Worm (Caenorhabditis elegans) whole organism, L2 larva: ENCODE data around the gene T04F8.7.

ENCODE experiments used
- C34F6.9 ChIP-seq: fragments of 150-350 bp; optimal IDR thresholded peaks from 2 replicates; lab custom pipeline; 2014; ENCODE audit warnings: missing biosample characterization, missing genetic modification characterization
- F13H6.1 ChIP-seq: sonication (generic microtip); optimal IDR thresholded peaks from 2 replicates; lab custom pipeline; 2016; ENCODE audit warnings: missing genetic modification characterization, missing compliant biosample characterization
- Y55F3AM.14 ChIP-seq: fragments of 200-800 bp; sonication (Bioruptor generic); optimal IDR thresholded peaks from 2 replicates; lab custom pipeline; 2018; ENCODE audit warnings: mild to moderate bottlenecking, missing genetic modification characterization, missing compliant biosample characterization
- ZK546.5 ChIP-seq: sonication (generic microtip); optimal IDR thresholded peaks from 2 replicates; lab custom pipeline; 2017; ENCODE audit warnings: missing biosample characterization, missing genetic modification characterization
- alr-1 ChIP-seq: fragments of 150-350 bp; optimal IDR thresholded peaks from 2 replicates; lab custom pipeline; 2014; ENCODE audit warnings: missing biosample characterization, missing genetic modification characterization
- aly-2 ChIP-seq: fragments of 150-350 bp; optimal IDR thresholded peaks from 2 replicates; lab custom pipeline; 2014; ENCODE audit warnings: missing biosample characterization, missing genetic modification characterization
- blmp-1 ChIP-seq: sonication (generic microtip); optimal IDR thresholded peaks from 2 replicates; lab custom pipeline; 2017; ENCODE audit warnings: missing genetic modification characterization, mild to moderate bottlenecking, missing compliant biosample characterization, antibody characterized with exemption, moderate library complexity; ENCODE audit not compliant: insufficient read depth
- dmd-4 ChIP-seq: sonication (generic microtip); optimal IDR thresholded peaks from 2 replicates; lab custom pipeline; 2017; ENCODE audit warnings: missing biosample characterization, missing genetic modification characterization
- egl-27 ChIP-seq: sonication (generic microtip); optimal IDR thresholded peaks from 3 replicates; lab custom pipeline; 2017; ENCODE audit warnings: missing biosample characterization, missing genetic modification reagents, missing genetic modification characterization
- elt-1 ChIP-seq: fragments of 150-350 bp; optimal IDR thresholded peaks from 2 replicates; lab custom pipeline; 2014; ENCODE audit warnings: missing biosample characterization, missing genetic modification characterization
- elt-3 ChIP-seq: sonication (generic microtip); optimal IDR thresholded peaks from 2 replicates; lab custom pipeline; 2017; ENCODE audit warnings: missing biosample characterization, missing genetic modification characterization
- lin-13 ChIP-seq: fragments of 150-350 bp; optimal IDR thresholded peaks from 2 replicates; lab custom pipeline; 2014; ENCODE audit warnings: missing biosample characterization, missing genetic modification reagents, missing genetic modification characterization
- mab-5 ChIP-seq: fragments of 150-350 bp; optimal IDR thresholded peaks from 2 replicates; lab custom pipeline; 2014; ENCODE audit warnings: missing biosample characterization, missing genetic modification characterization
- mbf-1 ChIP-seq: sonication (generic microtip); optimal IDR thresholded peaks from 2 replicates; lab custom pipeline; 2017; ENCODE audit warnings: missing biosample characterization, missing genetic modification characterization
- mdl-1 ChIP-seq, 2 experiments: fragments of 150-350 bp in 1 of 2; sonication (generic microtip) in 1 of 2; optimal IDR thresholded peaks; 2 replicates each; lab custom pipeline; 2017; ENCODE audit warnings: missing biosample characterization in 2 of 2, missing genetic modification characterization in 2 of 2
- nhr-11 ChIP-seq: fragments of 150-350 bp; optimal IDR thresholded peaks from 2 replicates; lab custom pipeline; 2014; ENCODE audit warnings: missing biosample characterization, missing genetic modification characterization
- nhr-12 ChIP-seq: fragments of 150-350 bp; optimal IDR thresholded peaks from 2 replicates; lab custom pipeline; 2014; ENCODE audit warnings: missing biosample characterization, missing genetic modification characterization
- nhr-129 ChIP-seq: fragments of 150-350 bp; optimal IDR thresholded peaks from 2 replicates; lab custom pipeline; 2014; ENCODE audit warnings: missing biosample characterization, missing genetic modification characterization
- nhr-21 ChIP-seq: fragments of 150-350 bp; optimal IDR thresholded peaks from 2 replicates; lab custom pipeline; 2014; ENCODE audit warnings: missing biosample characterization, missing genetic modification characterization
- nhr-23 ChIP-seq: fragments of 150-350 bp; optimal IDR thresholded peaks from 2 replicates; lab custom pipeline; 2014; ENCODE audit warnings: missing biosample characterization, missing genetic modification reagents, missing genetic modification characterization
- nhr-25 ChIP-seq: fragments of 150-350 bp; sonication (generic microtip); optimal IDR thresholded peaks from 3 replicates; lab custom pipeline; 2014; ENCODE audit warnings: missing biosample characterization, missing genetic modification characterization
- nhr-6 ChIP-seq: fragments of 150-350 bp; optimal IDR thresholded peaks from 2 replicates; lab custom pipeline; 2014; ENCODE audit warnings: missing biosample characterization, missing genetic modification characterization
- nhr-77 ChIP-seq: fragments of 150-350 bp; optimal IDR thresholded peaks from 2 replicates; lab custom pipeline; 2014; ENCODE audit warnings: missing biosample characterization, missing genetic modification characterization
- peb-1 ChIP-seq: fragments of 150-350 bp; optimal IDR thresholded peaks from 2 replicates; lab custom pipeline; 2014; ENCODE audit warnings: missing biosample characterization, missing genetic modification characterization
- sem-4 ChIP-seq: fragments of 150-350 bp; optimal IDR thresholded peaks from 2 replicates; lab custom pipeline; 2014; ENCODE audit warnings: missing biosample characterization, missing genetic modification reagents, missing genetic modification characterization
- skn-1 ChIP-seq: sonication (generic microtip); optimal IDR thresholded peaks from 2 replicates; lab custom pipeline; 2017; ENCODE audit warnings: missing biosample characterization, missing genetic modification characterization
- sma-9 ChIP-seq, 2 experiments: fragments of 150-350 bp in 1 of 2; sonication (generic microtip) in 1 of 2; optimal IDR thresholded peaks; 2 replicates each; lab custom pipeline; 2014 to 2016; ENCODE audit warnings: missing genetic modification characterization in 2 of 2, mild to moderate bottlenecking in 1 of 2, missing biosample characterization in 1 of 2, missing compliant biosample characterization in 1 of 2, missing genetic modification reagents in 1 of 2, moderate library complexity in 1 of 2
- snpc-4 ChIP-seq: fragments of 150-350 bp; optimal IDR thresholded peaks from 2 replicates; lab custom pipeline; 2014; ENCODE audit warnings: missing biosample characterization, missing genetic modification characterization
- unc-55 ChIP-seq: fragments of 150-350 bp; sonication (generic microtip); optimal IDR thresholded peaks from 3 replicates; lab custom pipeline; 2014; ENCODE audit warnings: missing biosample characterization, missing genetic modification reagents, missing genetic modification characterization
- unc-62 ChIP-seq: fragments of 150-350 bp; optimal IDR thresholded peaks from 2 replicates; lab custom pipeline; 2014; ENCODE audit warnings: missing biosample characterization, missing genetic modification reagents, missing genetic modification characterization
- zag-1 ChIP-seq: fragments of 150-350 bp; optimal IDR thresholded peaks from 2 replicates; lab custom pipeline; 2014; ENCODE audit warnings: missing biosample characterization, missing genetic modification characterization
- ztf-1 ChIP-seq: fragments of 200-800 bp; sonication (Bioruptor generic); conservative IDR thresholded peaks from 2 replicates; pipeline ENCODE4 v1.3.6; 2022; ENCODE audit warnings: missing genetic modification characterization, missing compliant biosample characterization
- ztf-11 ChIP-seq: sonication (generic microtip); optimal IDR thresholded peaks from 2 replicates; lab custom pipeline; 2017; ENCODE audit warnings: missing biosample characterization, missing genetic modification characterization

The T04F8.7 gene

ce11 chrX:11723781-11724201, 43.0 kb upstream of the T04F8.7 start, which contains the start of gene D1053.4 (continued):
- TF ChIP-seq skn-1 (tag; lab: Kevin White, UChicago) (no peak), egl-27 (tag; lab: Kevin White, UChicago) (peak; percentile 22)

DNA sequence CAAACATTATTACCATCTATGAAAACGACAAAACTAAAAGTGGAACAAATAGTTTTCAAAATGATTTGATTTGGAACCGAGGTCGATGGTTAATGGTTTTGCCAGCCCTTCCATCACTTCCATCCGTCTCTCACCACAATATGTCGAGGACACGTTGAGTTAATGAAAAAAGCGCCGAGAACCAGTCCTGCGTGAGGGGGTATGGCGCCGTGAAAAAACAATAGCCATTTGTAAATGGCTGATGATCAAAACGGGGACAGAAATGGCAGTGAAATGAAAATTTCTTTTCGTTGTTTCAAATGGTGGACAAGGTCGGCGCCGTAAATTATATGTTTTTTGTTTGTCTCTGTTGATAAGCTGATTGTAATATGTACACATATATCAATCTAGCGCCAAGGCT, 39.3 kb upstream of the T04F8.7 start:
- TF ChIP-seq unc-55 (GFP tag; lab: Kevin White, UChicago) (no peak), F13H6.1 (peak; percentile 4), peb-1 (no peak), zag-1 (tag; lab: Kevin White, UChicago) (no peak), nhr-25 (tag; lab: Kevin White, UChicago) (peak; percentile 43), ztf-11 (tag; lab: Kevin White, UChicago) (no peak)
- TF ChIP-seq, all 48 proteins: peak for 2

DNA sequence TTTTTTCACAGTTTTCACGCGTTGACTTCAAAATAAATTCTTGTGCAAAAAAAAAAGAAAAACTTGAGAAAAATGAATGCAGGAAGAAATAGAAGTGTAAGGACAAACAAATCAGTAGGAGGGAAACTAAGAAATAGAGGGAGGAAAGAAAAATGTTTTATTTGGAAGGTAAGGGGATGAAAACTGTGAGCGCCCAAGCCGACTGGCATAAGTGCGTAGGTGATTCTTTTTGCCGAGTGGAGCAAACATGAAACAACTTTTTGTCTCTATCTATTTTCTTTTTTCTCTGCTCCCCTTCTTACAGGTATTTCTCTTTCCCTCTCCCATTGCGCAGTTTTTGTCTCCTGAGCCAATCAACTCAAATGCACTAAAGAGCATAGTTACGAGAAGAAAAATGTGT, 38.0 kb upstream of the T04F8.7 start:
- TF ChIP-seq nhr-21 = no peak
- peak; percentile 3 for TF ChIP-seq nhr-129 (tag; lab: Kevin White, UChicago)
- no peak for TF ChIP-seq lin-13 (GFP tag; lab: Kevin White, UChicago)
- peak; percentile 53 for TF ChIP-seq F13H6.1
- TF ChIP-seq snpc-4 (tag; lab: Kevin White, UChicago) = no peak
- no peak for TF ChIP-seq aly-2 (tag; lab: Kevin White, UChicago)

- TF ChIP-seq nhr-6 (tag; lab: Kevin White, UChicago) (no peak), egl-27 (tag; lab: Kevin White, UChicago) (no peak), mbf-1 (tag; lab: Kevin White, UChicago) (no peak), blmp-1 (tag; lab: Kevin White, UChicago) (peak; percentile 28), sem-4 (tag; lab: Kevin White, UChicago) (no peak), elt-3 (tag; lab: Kevin White, UChicago) (no peak), nhr-11 (tag; lab: Kevin White, UChicago) (no peak), F13H6.1 (no peak), mdl-1 (tag; optimal IDR thresholded peaks at IDR 0.05; lab: Kevin White, UChicago) (no peak), dmd-4 (tag; lab: Kevin White, UChicago) (no peak), ZK546.5 (no peak), nhr-25 (tag; lab: Kevin White, UChicago) (peak; percentile 42)
Measured at ce11 chrX:11716463-11716960, 35.7 kb upstream of the T04F8.7 start, which contains the start of gene C44C10.9. Gene C44C10.9 (minus strand): TSS chrX:11716513.

DNA sequence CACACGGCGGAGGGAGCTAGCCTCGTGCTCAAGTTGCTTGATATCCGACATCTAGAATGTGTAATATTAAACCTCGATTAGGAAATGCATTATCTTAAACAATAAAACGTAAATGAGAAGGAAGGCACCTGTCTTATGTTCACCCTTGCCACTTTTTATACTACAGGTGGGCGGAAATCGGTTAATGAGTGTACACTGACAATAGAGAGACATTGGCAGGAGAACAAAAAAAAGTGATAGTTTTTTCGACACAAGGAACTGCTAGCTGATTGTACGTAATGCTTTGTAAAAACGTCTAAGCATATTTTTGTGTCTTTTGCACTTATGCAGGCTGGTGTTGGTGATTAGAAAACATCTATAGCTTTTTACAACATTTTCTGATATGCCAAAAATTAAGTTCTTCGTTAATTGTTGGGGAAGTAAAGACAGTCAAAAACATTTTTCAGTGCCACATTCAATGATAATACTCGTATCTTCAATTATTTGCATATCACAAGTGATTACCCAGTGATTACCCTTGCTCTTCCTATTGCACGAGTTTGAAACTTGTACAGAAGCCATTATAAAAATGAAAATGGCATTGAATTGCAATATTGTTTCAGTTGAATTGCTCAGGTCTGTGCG, 31.6 kb upstream of the T04F8.7 start, which contains the start of gene col-180:
TSS of gene col-180 (minus strand) at position 51 of the 624 bp plus-strand sequence.
- TF ChIP-seq Y55F3AM.14 = no peak
- TF ChIP-seq elt-1 (tag; lab: Kevin White, UChicago) = no peak
- TF ChIP-seq nhr-6 (tag; lab: Kevin White, UChicago) = no peak
- no peak for TF ChIP-seq sma-9 (GFP tag; optimal IDR thresholded peaks at IDR 0.05; lab: Kevin White, UChicago)
- TF ChIP-seq sma-9 (tag; optimal IDR thresholded peaks at IDR 0.05; lab: Kevin White, UChicago) = no peak
- TF ChIP-seq ztf-1 (GFP tag; lab: Robert Waterston, UW) = no peak
- TF ChIP-seq nhr-77 (tag; lab: Kevin White, UChicago) = no peak
- TF ChIP-seq nhr-23 (tag; lab: Kevin White, UChicago) = no peak
- TF ChIP-seq sem-4 (tag; lab: Kevin White, UChicago) = no peak
- no peak for TF ChIP-seq C34F6.9
- TF ChIP-seq unc-55 (GFP tag; lab: Kevin White, UChicago) = no peak
- no peak for TF ChIP-seq F13H6.1
- TF ChIP-seq unc-62 (GFP tag; lab: Kevin White, UChicago) = no peak
- no peak for TF ChIP-seq alr-1 (tag; lab: Kevin White, UChicago)
- no peak for TF ChIP-seq nhr-12 (tag; lab: Kevin White, UChicago)
- no peak for TF ChIP-seq mab-5 (tag; lab: Kevin White, UChicago)
